Worm (Caenorhabditis elegans) whole organism, early embryonic: Measurements from ENCODE around the gene C36E8.6.

Experiments used
- B0310.2 ChIP-seq: sonication (generic microtip); optimal IDR thresholded peaks from 2 replicates; lab custom pipeline; 2016; ENCODE audit warnings: mild to moderate bottlenecking, missing genetic modification characterization, missing compliant biosample characterization
- F13C5.2 ChIP-seq: sonication (generic microtip); optimal IDR thresholded peaks from 2 replicates; lab custom pipeline; 2017; ENCODE audit warnings: mild to moderate bottlenecking, missing genetic modification characterization, inconsistent platforms, missing compliant biosample characterization
- aly-1 ChIP-seq: sonication (generic microtip); optimal IDR thresholded peaks from 2 replicates; lab custom pipeline; 2016; ENCODE audit warnings: missing genetic modification characterization, missing compliant biosample characterization
- ama-1 ChIP-seq: fragments of 150-350 bp; optimal IDR thresholded peaks from 2 replicates; lab custom pipeline; 2014
- ceh-13 ChIP-seq: fragments of 200-800 bp; sonication (Bioruptor generic); optimal IDR thresholded peaks from 2 replicates; lab custom pipeline; 2018; ENCODE audit warnings: mild to moderate bottlenecking, missing genetic modification characterization, missing compliant biosample characterization
- ceh-36 ChIP-seq: sonication (generic microtip); optimal IDR thresholded peaks from 2 replicates; lab custom pipeline; 2016; ENCODE audit warnings: missing genetic modification characterization, inconsistent platforms, missing compliant biosample characterization
- ets-7 ChIP-seq: sonication (generic microtip); optimal IDR thresholded peaks from 2 replicates; lab custom pipeline; 2016; ENCODE audit warnings: missing genotype, missing genetic modification characterization, missing compliant biosample characterization
- flt-1 ChIP-seq: fragments of 200-800 bp; sonication (Bioruptor generic); IDR thresholded peaks from 2 replicates; pipeline ENCODE4 v1.3.6; 2022; ENCODE audit warnings: missing genetic modification characterization, missing compliant biosample characterization
- hmbx-1 ChIP-seq: sonication (generic microtip); optimal IDR thresholded peaks from 2 replicates; lab custom pipeline; 2016; ENCODE audit warnings: mild to moderate bottlenecking, missing genetic modification characterization, missing compliant biosample characterization
- hmg-4 ChIP-seq: fragments of 200-800 bp; sonication (Bioruptor generic); optimal IDR thresholded peaks from 2 replicates; lab custom pipeline; 2018; ENCODE audit warnings: mild to moderate bottlenecking, missing genetic modification characterization, missing compliant biosample characterization
- hnd-1 ChIP-seq: sonication (generic microtip); optimal IDR thresholded peaks from 2 replicates; lab custom pipeline; 2016; ENCODE audit warnings: missing genetic modification characterization, missing compliant biosample characterization
- pes-1 ChIP-seq: fragments of 200-800 bp; sonication (Bioruptor generic); IDR thresholded peaks from 2 replicates; pipeline ENCODE4 v1.3.6; 2022; ENCODE audit warnings: missing genetic modification reagents, missing genetic modification characterization, missing compliant biosample characterization
- scrt-1 ChIP-seq: fragments of 200-800 bp; sonication (Bioruptor generic); IDR thresholded peaks from 2 replicates; pipeline ENCODE4 v1.3.6; 2022; ENCODE audit warnings: missing genetic modification characterization, missing compliant biosample characterization
- sea-1 ChIP-seq: fragments of 200-800 bp; sonication (Bioruptor generic); conservative IDR thresholded peaks from 2 replicates; pipeline ENCODE4 v1.3.6; 2022; ENCODE audit warnings: missing genetic modification characterization, missing compliant biosample characterization
- tbx-11 ChIP-seq: fragments of 200-800 bp; sonication (Bioruptor generic); IDR thresholded peaks from 2 replicates; pipeline ENCODE4 v1.3.6; 2022; ENCODE audit warnings: missing genetic modification characterization, missing compliant biosample characterization
- tbx-37 ChIP-seq: fragments of 200-800 bp; sonication (Bioruptor generic); conservative IDR thresholded peaks from 2 replicates; pipeline ENCODE4 v1.3.6; 2022; ENCODE audit warnings: missing genetic modification reagents, missing genetic modification characterization, missing compliant biosample characterization
- tra-4 ChIP-seq: sonication (generic microtip); optimal IDR thresholded peaks from 2 replicates; lab custom pipeline; 2017; ENCODE audit warnings: missing genetic modification characterization, missing compliant biosample characterization

Gene C36E8.6

DNA sequence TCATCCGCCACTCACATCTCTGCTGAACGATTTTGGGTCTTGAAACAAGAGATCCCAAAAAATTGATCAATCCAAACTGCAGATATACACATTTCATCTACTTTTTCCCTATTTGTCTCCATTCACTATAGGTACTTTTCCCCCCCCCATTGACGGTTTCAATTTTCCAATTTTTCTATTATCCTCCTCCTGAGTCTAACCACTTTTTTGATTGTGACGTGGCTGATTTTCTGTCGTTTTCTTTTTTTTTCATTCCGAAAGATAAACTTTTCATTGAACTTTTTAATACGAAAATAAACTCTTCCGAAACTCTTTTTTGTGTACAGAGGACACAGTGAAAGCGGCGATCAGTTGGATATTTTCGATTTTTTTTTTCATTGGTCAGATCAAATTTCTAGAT is 30.0 kb upstream of the C36E8.6 start:
- TF ChIP-seq scrt-1 (no peak), ceh-13 (no peak), sea-1 (no peak)

DNA sequence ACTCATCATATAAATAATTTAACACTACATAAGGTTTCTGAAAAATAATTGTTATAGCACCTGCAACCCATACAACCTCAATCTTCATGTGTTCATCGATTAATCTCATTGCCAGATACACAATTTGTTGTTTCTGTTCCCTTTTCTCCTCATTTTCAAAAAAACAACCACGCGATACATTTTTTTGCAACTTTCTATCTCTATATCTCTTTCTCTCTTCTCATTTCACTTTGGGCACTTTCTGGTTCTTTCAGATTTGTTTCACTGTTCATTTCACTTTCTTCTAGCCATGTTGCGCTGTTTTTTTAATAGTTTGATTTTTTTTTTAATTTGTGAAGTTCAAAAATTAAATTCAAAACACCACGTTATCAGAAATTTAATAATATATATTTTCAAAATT is 28.7 kb upstream of the C36E8.6 start:
- no peak for TF ChIP-seq scrt-1
- TF ChIP-seq hmbx-1, result no peak
- TF ChIP-seq hnd-1 (tag; lab: Kevin White, UChicago), result no peak
- no peak for TF ChIP-seq B0310.2 (tag; lab: Kevin White, UChicago)
- TF ChIP-seq tbx-11 (GFP tag; lab: Robert Waterston, UW), result no peak
- no peak for TF ChIP-seq flt-1 (GFP tag; lab: Robert Waterston, UW)

DNA sequence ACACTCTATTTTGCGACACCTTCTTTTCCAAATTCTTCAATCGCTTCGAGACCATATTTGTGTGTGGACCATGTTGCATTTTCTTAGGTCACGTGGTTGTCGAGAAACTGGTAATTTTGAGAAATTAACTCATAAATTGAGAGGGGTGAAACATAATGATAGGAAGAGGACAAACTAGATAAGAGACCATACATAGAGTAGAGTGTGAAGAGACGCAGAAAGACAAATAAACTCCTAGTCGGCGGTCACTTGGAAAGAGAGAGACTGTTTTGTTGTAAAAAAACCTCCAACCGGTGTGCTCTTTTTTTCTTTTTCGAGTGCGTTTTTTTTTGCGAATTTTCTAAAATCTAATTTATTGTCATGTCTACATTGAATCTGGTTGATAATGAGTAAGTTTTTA is 27.9 kb upstream of the C36E8.6 start, which contains the start of gene R10E9.3:
TSS of gene R10E9.3 (plus strand) at position 235 of the 400 bp plus-strand sequence.
- no peak for TF ChIP-seq F13C5.2 (tag; lab: Kevin White, UChicago)
- TF ChIP-seq sea-1, result no peak
- no peak for TF ChIP-seq scrt-1
- TF ChIP-seq ama-1 (lab: Kevin White, UChicago), result no peak
- no peak for TF ChIP-seq ceh-36 (tag; lab: Kevin White, UChicago)
- TF ChIP-seq aly-1 (tag; lab: Kevin White, UChicago), result no peak
- TF ChIP-seq tbx-11 (GFP tag; lab: Robert Waterston, UW), result no peak
- no peak for TF ChIP-seq tra-4 (tag; lab: Kevin White, UChicago)
- TF ChIP-seq ets-7 (tag; lab: Kevin White, UChicago), result no peak
- no peak for TF ChIP-seq hmbx-1
- no peak for TF ChIP-seq hmg-4
- TF ChIP-seq flt-1 (GFP tag; lab: Robert Waterston, UW), result no peak
- no peak for TF ChIP-seq hnd-1 (tag; lab: Kevin White, UChicago)
- TF ChIP-seq B0310.2 (tag; lab: Kevin White, UChicago), result no peak
- TF ChIP-seq pes-1 (GFP tag; lab: Robert Waterston, UW), result no peak
- TF ChIP-seq ceh-13, result no peak

DNA sequence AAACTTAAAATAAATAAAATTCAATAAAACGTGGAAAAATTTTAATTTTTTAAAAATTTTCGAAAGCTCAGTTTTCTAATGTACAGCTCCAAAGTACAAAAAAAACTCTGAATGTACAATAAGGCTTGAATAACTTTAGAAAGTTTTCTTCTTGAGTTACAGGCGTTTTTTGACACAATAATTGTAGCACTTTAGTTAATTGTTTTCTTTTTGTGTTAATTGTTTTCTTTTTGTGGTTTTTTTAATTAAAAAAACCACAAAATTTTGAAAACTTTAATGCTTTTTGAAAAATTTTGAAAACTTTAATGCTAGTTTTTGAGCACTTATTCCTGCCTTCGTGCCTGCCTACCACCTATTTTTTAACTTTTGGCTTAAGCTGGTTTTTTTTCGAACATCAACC is 23.6 kb upstream of the C36E8.6 start, which contains the start of gene R10E9.2:
TSS of gene R10E9.2 (minus strand) at position 101 of the 400 bp plus-strand sequence.
- no peak for TF ChIP-seq hnd-1 (tag; lab: Kevin White, UChicago)
- no peak for TF ChIP-seq flt-1 (GFP tag; lab: Robert Waterston, UW)
- no peak for TF ChIP-seq sea-1
- no peak for TF ChIP-seq scrt-1
- no peak for TF ChIP-seq ama-1 (lab: Kevin White, UChicago)
- TF ChIP-seq hmg-4, result no peak
- TF ChIP-seq ceh-36 (tag; lab: Kevin White, UChicago), result no peak
- no peak for TF ChIP-seq tra-4 (tag; lab: Kevin White, UChicago)
- no peak for TF ChIP-seq B0310.2 (tag; lab: Kevin White, UChicago)
- no peak for TF ChIP-seq ceh-13
- no peak for TF ChIP-seq hmbx-1
- no peak for TF ChIP-seq tbx-11 (GFP tag; lab: Robert Waterston, UW)
- TF ChIP-seq F13C5.2 (tag; lab: Kevin White, UChicago), result no peak
- TF ChIP-seq ets-7 (tag; lab: Kevin White, UChicago), result no peak
- TF ChIP-seq pes-1 (GFP tag; lab: Robert Waterston, UW), result no peak
- TF ChIP-seq aly-1 (tag; lab: Kevin White, UChicago), result no peak
- TF ChIP-seq tbx-37 (GFP tag; lab: Robert Waterston, UW), result no peak

DNA sequence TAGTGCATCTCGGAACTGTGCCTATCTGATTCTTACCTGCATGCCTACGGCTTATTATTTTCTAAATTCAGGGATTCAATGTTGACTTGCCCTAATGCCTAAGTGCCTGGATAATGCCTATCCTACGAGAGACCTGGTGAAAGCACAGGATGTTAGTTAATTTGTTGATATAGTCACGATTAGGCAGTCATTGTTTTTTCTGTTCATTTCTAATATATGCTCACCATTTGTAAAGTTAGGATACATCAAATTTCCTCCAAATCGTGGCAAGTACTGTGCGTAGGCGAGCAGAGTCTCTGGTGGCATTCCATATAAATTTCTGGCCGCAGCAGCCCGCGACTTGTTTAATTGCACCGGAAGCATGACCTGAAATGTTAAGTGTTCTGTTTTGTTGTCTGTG is 21.7 kb upstream of the C36E8.6 start:
- TF ChIP-seq ceh-13 (no peak), sea-1 (no peak), flt-1 (GFP tag; lab: Robert Waterston, UW) (no peak), ceh-36 (tag; lab: Kevin White, UChicago) (no peak), hnd-1 (tag; lab: Kevin White, UChicago) (no peak), tbx-11 (GFP tag; lab: Robert Waterston, UW) (no peak), scrt-1 (no peak), ets-7 (tag; lab: Kevin White, UChicago) (no peak), aly-1 (tag; lab: Kevin White, UChicago) (no peak)

DNA sequence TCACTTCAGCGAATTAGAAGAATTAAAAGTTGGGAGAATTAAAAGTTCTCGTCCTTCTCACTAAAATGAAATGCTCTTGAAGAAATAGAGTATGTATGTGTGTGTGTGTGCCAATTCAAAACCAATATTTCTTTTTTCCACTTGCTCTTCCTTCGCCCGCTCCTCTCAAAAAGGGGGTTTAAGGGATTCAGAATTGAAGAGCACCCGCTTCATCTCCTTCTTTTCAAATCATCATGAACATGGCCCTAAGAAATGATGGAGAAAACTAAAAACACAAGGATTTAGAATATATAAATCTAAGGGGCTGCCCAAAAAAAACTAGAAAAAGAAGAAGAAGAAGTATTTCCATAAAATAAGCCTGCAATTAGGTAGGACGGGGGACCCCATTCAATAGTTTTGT is 18.7 kb upstream of the C36E8.6 start:
- TF ChIP-seq tra-4 (tag; lab: Kevin White, UChicago) (no peak), ceh-13 (no peak), aly-1 (tag; lab: Kevin White, UChicago) (no peak), hmg-4 (no peak), ceh-36 (tag; lab: Kevin White, UChicago) (no peak), F13C5.2 (tag; lab: Kevin White, UChicago) (no peak), B0310.2 (tag; lab: Kevin White, UChicago) (no peak)

DNA sequence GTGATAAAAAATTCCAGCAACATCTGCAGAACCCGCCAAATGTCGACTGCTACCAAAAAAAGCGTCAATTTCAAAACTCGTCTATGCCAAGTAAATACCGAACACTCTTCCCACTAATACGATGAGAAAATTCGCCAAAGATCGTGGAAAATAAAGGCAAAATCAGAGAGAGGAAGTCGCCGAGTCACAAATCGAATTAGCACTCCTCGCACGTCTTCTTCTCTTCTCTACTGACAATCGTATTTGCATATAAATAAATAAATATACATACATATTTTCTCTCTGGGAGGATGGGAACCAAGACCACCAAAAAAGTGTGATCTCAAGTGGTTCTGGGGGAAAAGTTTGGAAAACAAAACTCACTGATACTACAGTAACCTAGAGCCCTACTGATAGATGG is 17.5 kb upstream of the C36E8.6 start:
- TF ChIP-seq hmg-4 (no peak), B0310.2 (tag; lab: Kevin White, UChicago) (no peak), tbx-11 (GFP tag; lab: Robert Waterston, UW) (no peak), tra-4 (tag; lab: Kevin White, UChicago) (no peak), F13C5.2 (tag; lab: Kevin White, UChicago) (no peak), aly-1 (tag; lab: Kevin White, UChicago) (no peak), hmbx-1 (no peak), ceh-13 (no peak), scrt-1 (no peak), hnd-1 (tag; lab: Kevin White, UChicago) (no peak), pes-1 (GFP tag; lab: Robert Waterston, UW) (no peak), ets-7 (tag; lab: Kevin White, UChicago) (no peak), ama-1 (lab: Kevin White, UChicago) (no peak), sea-1 (no peak), ceh-36 (tag; lab: Kevin White, UChicago) (no peak), flt-1 (GFP tag; lab: Robert Waterston, UW) (no peak), tbx-37 (GFP tag; lab: Robert Waterston, UW) (no peak)

DNA sequence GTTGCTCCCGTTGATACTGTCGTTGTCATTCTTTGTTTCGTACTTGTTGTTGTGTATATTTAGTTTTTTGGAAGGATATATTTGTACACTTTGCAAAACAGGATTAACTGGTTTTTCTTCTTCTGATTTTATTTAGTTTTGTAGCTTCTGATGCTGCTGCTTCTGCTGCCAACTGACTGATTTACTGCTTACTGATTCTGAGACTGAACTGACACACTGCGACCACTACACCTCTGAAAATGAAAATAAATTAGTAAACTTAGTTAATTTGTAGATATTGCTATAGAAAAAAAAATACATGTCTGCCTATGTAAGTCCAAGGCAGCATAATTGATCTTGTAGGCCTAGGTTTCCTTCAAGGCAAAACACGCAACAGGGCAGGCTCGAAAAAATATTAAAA is 15.2 kb upstream of the C36E8.6 start, which contains the start of gene R10E9.4:
TSS of gene R10E9.4 (minus strand) at position 101 of the 400 bp plus-strand sequence.
- TF ChIP-seq tbx-37 (GFP tag; lab: Robert Waterston, UW) (no peak), tbx-11 (GFP tag; lab: Robert Waterston, UW) (no peak), ceh-13 (no peak), aly-1 (tag; lab: Kevin White, UChicago) (no peak), pes-1 (GFP tag; lab: Robert Waterston, UW) (no peak), sea-1 (no peak), ceh-36 (tag; lab: Kevin White, UChicago) (no peak)
